Worm (Caenorhabditis elegans): ENCODE measurements around the gene prx-13.

DNA sequence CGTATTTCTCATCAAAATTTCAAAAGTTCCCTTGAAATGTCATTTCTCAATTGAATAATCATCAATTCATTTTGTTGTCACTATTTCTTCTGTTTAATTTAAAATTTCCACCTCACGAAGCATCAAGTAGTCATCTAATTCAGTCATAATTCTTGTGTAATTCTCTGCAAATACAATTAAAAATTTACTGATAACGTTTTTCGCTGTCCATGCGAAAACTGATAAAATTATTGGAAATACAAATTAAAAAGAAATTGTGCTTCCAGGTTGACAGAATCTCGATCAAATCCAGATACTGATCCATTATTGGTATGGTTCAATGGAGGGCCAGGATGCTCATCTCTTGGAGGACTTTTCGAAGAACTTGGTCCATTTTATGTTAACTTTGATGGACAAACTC is 18.5 kb downstream of the prx-13 start:
- TF ChIP-seq hmg-4 (GFP tag; optimal IDR thresholded peaks at IDR 0.05) (no peak), flt-1 (GFP tag; IDR thresholded peaks at IDR 0.05) (no peak), hmbx-1 (tag; optimal IDR thresholded peaks at IDR 0.05) (no peak), ama-1 (optimal IDR thresholded peaks at IDR 0.05) (no peak), hnd-1 (tag; optimal IDR thresholded peaks at IDR 0.05) (no peak)
